Fruit fly (Drosophila melanogaster) whole organism: ENCODE measurements around the gene CG32264.

ENCODE experiments used
- CG8478 ChIP-seq: fragments of >200 bp; optimal IDR thresholded peaks from 2 replicates; lab custom pipeline; 2018; ENCODE audit warnings: inconsistent platforms
- pan ChIP-seq: fragments of >200 bp; optimal IDR thresholded peaks from 2 replicates; lab custom pipeline; 2017
- psq ChIP-seq: fragments of >200 bp; optimal IDR thresholded peaks from 2 replicates; lab custom pipeline; 2017
- usp ChIP-seq: fragments of >200 bp; optimal IDR thresholded peaks from 2 replicates; lab custom pipeline; 2017; ENCODE audit warnings: missing biosample characterization, missing genetic modification characterization, mixed read lengths

DNA sequence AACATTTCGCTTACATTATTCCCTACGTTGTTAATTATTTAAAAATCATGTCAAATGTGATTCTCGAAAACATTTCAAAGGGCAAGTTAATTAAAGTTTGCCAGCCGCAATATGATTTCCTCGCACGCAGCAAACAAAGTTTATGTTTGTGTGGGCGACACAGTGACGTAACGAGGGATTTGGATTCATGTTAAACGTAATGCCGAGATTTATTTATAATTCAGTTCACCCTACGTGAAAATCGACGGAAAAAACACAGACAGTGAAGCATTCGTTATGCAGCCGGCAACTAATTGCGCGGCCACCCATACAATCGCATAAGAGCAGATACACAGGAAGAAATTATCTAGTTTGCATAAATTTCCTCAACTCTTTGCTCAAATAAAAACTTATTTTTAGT, 80.0 kb downstream of the CG32264 start:
- TF ChIP-seq pan (lab: Kevin White, UChicago) (no peak), usp (GFP tag; lab: Kevin White, UChicago) (no peak), psq (no peak), CG8478 (lab: Kevin White, UChicago) (no peak)
